Worm (Caenorhabditis elegans): ENCODE results near the gene F07C4.6.

Gene F07C4.6

ce11 chrV:7609698-7610420 lies 16.8 kb upstream of the F07C4.6 start, which contains the start of the genes folt-3 and clec-214:
folt-3 (minus strand) TSS chrV:7609748.
clec-214 (plus strand) TSS chrV:7610370.
- peak; percentile 56 for TF ChIP-seq elt-2 (tag; optimal IDR thresholded peaks at IDR 0.05)
- no peak for TF ChIP-seq nhr-237 (tag; optimal IDR thresholded peaks at IDR 0.05)

- TF ChIP-seq pha-4 (tag; optimal IDR thresholded peaks at IDR 0.05): no peak
- no peak for TF ChIP-seq tbx-2 (tag; optimal IDR thresholded peaks at IDR 0.05)
- TF ChIP-seq lin-39 (tag; optimal IDR thresholded peaks at IDR 0.05): no peak
Observed at ce11 chrV:7612044-7612443, 14.6 kb upstream of the F07C4.6 start, which contains the start of gene clec-215. clec-215 (plus strand) TSS chrV:7612344.

DNA sequence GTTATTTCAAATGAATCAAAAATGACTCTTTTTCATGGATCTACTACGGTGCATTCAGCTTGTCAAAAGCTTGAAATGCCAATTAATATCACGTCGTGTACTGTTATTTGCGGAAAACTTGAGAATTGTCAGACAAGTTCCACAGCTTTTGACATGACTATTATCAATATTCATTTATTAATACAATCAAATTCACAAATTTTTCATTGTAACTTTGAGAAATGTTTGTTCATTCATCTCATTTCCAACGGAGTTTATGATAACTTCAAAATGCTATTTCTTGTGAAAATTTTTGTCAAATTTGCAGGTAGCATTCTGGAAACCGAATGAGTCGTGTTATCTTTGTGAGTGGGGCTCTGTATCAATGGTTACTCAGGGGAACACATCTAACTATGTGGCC lies 8.5 kb upstream of the F07C4.6 start, which contains the start of gene C50E3.15:
C50E3.15 (plus strand) TSS at position 301 of the 400 bp plus-strand sequence.
- TF ChIP-seq nhr-25 (tag; optimal IDR thresholded peaks at IDR 0.05) (no peak), zag-1 (tag; optimal IDR thresholded peaks at IDR 0.05) (no peak), nhr-67 (tag; optimal IDR thresholded peaks at IDR 0.05) (no peak), unc-39 (tag; optimal IDR thresholded peaks at IDR 0.05) (no peak), ceh-16 (tag; optimal IDR thresholded peaks at IDR 0.05) (no peak), nhr-23 (tag; optimal IDR thresholded peaks at IDR 0.05) (no peak), ceh-28 (tag; optimal IDR thresholded peaks at IDR 0.05) (no peak), ztf-4 (tag; optimal IDR thresholded peaks at IDR 0.05) (no peak), nhr-28 (tag; optimal IDR thresholded peaks at IDR 0.05) (no peak), lsy-12 (tag; optimal IDR thresholded peaks at IDR 0.05) (no peak), lin-15B (tag; optimal IDR thresholded peaks at IDR 0.05) (no peak)

DNA sequence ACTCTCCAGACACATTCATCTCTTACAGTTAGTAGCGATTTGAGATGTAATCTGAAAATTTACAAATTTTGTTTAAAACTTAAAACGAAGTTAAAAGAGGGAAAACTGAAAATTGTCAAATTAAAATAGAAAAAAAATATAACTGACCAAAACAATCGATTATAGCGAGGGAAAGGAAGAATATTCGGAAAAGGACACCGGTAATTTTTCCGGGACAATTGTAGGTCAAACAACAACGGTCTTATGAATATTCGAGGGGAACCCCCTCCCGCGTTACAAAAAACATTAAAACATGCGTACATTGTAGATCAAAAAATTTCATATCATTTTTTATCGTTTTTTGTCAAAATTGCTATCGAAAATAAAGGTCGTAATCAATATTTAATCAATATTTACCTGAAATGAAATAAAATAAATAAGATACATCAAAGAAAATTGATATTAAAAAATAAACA lies 4.6 kb upstream of the F07C4.6 start, which contains the start of gene C50E3.12:
C50E3.12 (minus strand) TSS at position 51 of the 455 bp plus-strand sequence.
- no peak for TF ChIP-seq zag-1 (tag; optimal IDR thresholded peaks at IDR 0.05)
- TF ChIP-seq snpc-4 (tag; optimal IDR thresholded peaks at IDR 0.05): no peak
- TF ChIP-seq nhr-12 (tag; optimal IDR thresholded peaks at IDR 0.05): no peak
- no peak for TF ChIP-seq mml-1 (tag; optimal IDR thresholded peaks at IDR 0.05)
- no peak for TF ChIP-seq nhr-25 (tag; optimal IDR thresholded peaks at IDR 0.05)
- no peak for TF ChIP-seq fos-1 (tag; optimal IDR thresholded peaks at IDR 0.05)
- TF ChIP-seq ztf-4 (tag; optimal IDR thresholded peaks at IDR 0.05): no peak
- no peak for TF ChIP-seq unc-39 (tag; optimal IDR thresholded peaks at IDR 0.05)
- TF ChIP-seq skn-1 (tag; optimal IDR thresholded peaks at IDR 0.05): no peak
- TF ChIP-seq ceh-16 (tag; optimal IDR thresholded peaks at IDR 0.05): no peak
- no peak for TF ChIP-seq jun-1 (tag; optimal IDR thresholded peaks at IDR 0.05)
- no peak for TF ChIP-seq nhr-67 (tag; optimal IDR thresholded peaks at IDR 0.05)
- no peak for TF ChIP-seq nhr-28 (tag; optimal IDR thresholded peaks at IDR 0.05)
- no peak for TF ChIP-seq nhr-77 (tag; optimal IDR thresholded peaks at IDR 0.05)
- no peak for TF ChIP-seq nfya-1 (tag; optimal IDR thresholded peaks at IDR 0.05; ENCODE audit: insufficient read depth)
- no peak for TF ChIP-seq elt-1 (tag; optimal IDR thresholded peaks at IDR 0.05)

ce11 chrV:7624152-7624551 lies 2.5 kb upstream of the F07C4.6 start, which contains the start of gene C50E3.13:
C50E3.13 (minus strand) TSS chrV:7624252.
- TF ChIP-seq tbx-2 (tag; optimal IDR thresholded peaks at IDR 0.05): no peak
- TF ChIP-seq lin-39 (tag; optimal IDR thresholded peaks at IDR 0.05): no peak
- TF ChIP-seq nhr-23 (tag; optimal IDR thresholded peaks at IDR 0.05): no peak
- TF ChIP-seq ceh-16 (tag; optimal IDR thresholded peaks at IDR 0.05): no peak
- no peak for TF ChIP-seq ZK546.5 (tag; optimal IDR thresholded peaks at IDR 0.05)
- TF ChIP-seq ztf-11 (tag; optimal IDR thresholded peaks at IDR 0.05): no peak
- no peak for TF ChIP-seq hmg-11 (tag; optimal IDR thresholded peaks at IDR 0.05)
- TF ChIP-seq nhr-12 (tag; optimal IDR thresholded peaks at IDR 0.05): no peak
- TF ChIP-seq ceh-9 (tag; optimal IDR thresholded peaks at IDR 0.05): no peak
- TF ChIP-seq ceh-28 (tag; optimal IDR thresholded peaks at IDR 0.05): no peak
- no peak for TF ChIP-seq lsy-12 (tag; optimal IDR thresholded peaks at IDR 0.05)

- TF ChIP-seq unc-39 (tag; optimal IDR thresholded peaks at IDR 0.05) (no peak), ztf-11 (tag; optimal IDR thresholded peaks at IDR 0.05) (no peak), R02D3.7 (tag; optimal IDR thresholded peaks at IDR 0.05) (no peak), skn-1 (tag; optimal IDR thresholded peaks at IDR 0.05) (no peak), elt-3 (tag; optimal IDR thresholded peaks at IDR 0.05) (no peak), nhr-23 (tag; optimal IDR thresholded peaks at IDR 0.05) (no peak), nhr-76 (tag; optimal IDR thresholded peaks at IDR 0.05) (no peak), mdl-1 (tag; optimal IDR thresholded peaks at IDR 0.05) (no peak), nhr-43 (tag; optimal IDR thresholded peaks at IDR 0.05; ENCODE audit: poor library complexity, severe bottlenecking) (no peak), lsy-12 (tag; optimal IDR thresholded peaks at IDR 0.05) (no peak), snpc-4 (tag; optimal IDR thresholded peaks at IDR 0.05) (no peak), elt-1 (tag; optimal IDR thresholded peaks at IDR 0.05) (no peak), nfya-1 (tag; optimal IDR thresholded peaks at IDR 0.05; ENCODE audit: insufficient read depth) (no peak), nhr-28 (tag; optimal IDR thresholded peaks at IDR 0.05) (no peak), elt-2 (tag; optimal IDR thresholded peaks at IDR 0.05) (no peak), egl-5 (tag; optimal IDR thresholded peaks at IDR 0.05) (no peak), zag-1 (tag; optimal IDR thresholded peaks at IDR 0.05) (no peak)
Observed at ce11 chrV:7624652-7625051, 2.0 kb upstream of the F07C4.6 start, which contains the start of gene grsp-4. grsp-4 (plus strand) TSS chrV:7624952.

Measured in whole organism, L3 larva.